Fruit fly (Drosophila melanogaster) whole organism, embryonic: ENCODE measurements around the gene CAH4.

Source experiments
- Atf6 ChIP-seq: fragments of 200-800 bp; sonication (Bioruptor generic); IDR thresholded peaks from 2 replicates; pipeline ENCODE4 v1.3.6; 2022; ENCODE audit warnings: missing biosample characterization, missing genetic modification characterization
- BEAF-32 ChIP-seq: fragments of 200-800 bp; sonication (Bioruptor generic); optimal IDR thresholded peaks from 3 replicates; lab custom pipeline; 2017; ENCODE audit warnings: missing biosample characterization, missing genetic modification characterization, mild to moderate bottlenecking, moderate library complexity, missing genetic modification reagents
- CG10431 ChIP-seq: fragments of 200-800 bp; sonication (Bioruptor generic); optimal IDR thresholded peaks from 3 replicates; lab custom pipeline; 2018; ENCODE audit warnings: missing biosample characterization, mild to moderate bottlenecking, missing genetic modification characterization
- CG11695 ChIP-seq: fragments of 200-800 bp; sonication (Bioruptor generic); IDR thresholded peaks from 3 replicates; pipeline ENCODE4 v1.3.6; 2022; ENCODE audit warnings: missing biosample characterization, missing genetic modification characterization
- CG12299 ChIP-seq: fragments of 200-800 bp; sonication (Bioruptor generic); optimal IDR thresholded peaks from 2 replicates; lab custom pipeline; 2018; ENCODE audit warnings: missing biosample characterization, mild to moderate bottlenecking, missing genetic modification characterization
- CG14710 ChIP-seq: fragments of 200-800 bp; sonication (Bioruptor generic); optimal IDR thresholded peaks from 3 replicates; lab custom pipeline; 2019; ENCODE audit warnings: missing biosample characterization, mild to moderate bottlenecking, missing genetic modification characterization, moderate library complexity
- CG1603 ChIP-seq: fragments of 200-800 bp; sonication (Bioruptor generic); optimal IDR thresholded peaks from 2 replicates; lab custom pipeline; 2019; ENCODE audit warnings: missing biosample characterization, mild to moderate bottlenecking, missing genetic modification characterization, moderate library complexity
- CG1647 ChIP-seq: fragments of 200-800 bp; sonication (Bioruptor generic); optimal IDR thresholded peaks from 3 replicates; lab custom pipeline; 2016; ENCODE audit warnings: missing biosample characterization, missing genetic modification characterization
- CG17359 ChIP-seq: fragments of 200-800 bp; sonication (Bioruptor generic); optimal IDR thresholded peaks from 3 replicates; lab custom pipeline; 2018; ENCODE audit warnings: missing biosample characterization, mild to moderate bottlenecking, missing genetic modification characterization, moderate library complexity
- CG1792 ChIP-seq: fragments of 200-800 bp; sonication (Bioruptor generic); optimal IDR thresholded peaks from 2 replicates; lab custom pipeline; 2016; ENCODE audit warnings: missing biosample characterization, missing genetic modification characterization
- CG2889 ChIP-seq: fragments of 200-800 bp; sonication (Bioruptor generic); IDR thresholded peaks from 3 replicates; pipeline ENCODE4 v1.3.6; 2022; ENCODE audit warnings: missing biosample characterization, missing genetic modification characterization
- CG30403 ChIP-seq: fragments of 200-800 bp; sonication (Bioruptor generic); optimal IDR thresholded peaks from 3 replicates; lab custom pipeline; 2016; ENCODE audit warnings: missing biosample characterization, missing genetic modification characterization
- CG31224 ChIP-seq: fragments of 200-800 bp; sonication (Bioruptor generic); IDR thresholded peaks from 2 replicates; pipeline ENCODE4 v1.3.6; 2022; ENCODE audit warnings: missing biosample characterization, missing genetic modification characterization
- CG31441 ChIP-seq: fragments of 200-800 bp; sonication (Bioruptor generic); IDR thresholded peaks from 2 replicates; pipeline ENCODE4 v1.3.6; 2022; ENCODE audit warnings: missing biosample characterization, missing genetic modification characterization
- CG3281 ChIP-seq: fragments of 200-800 bp; sonication (Bioruptor generic); optimal IDR thresholded peaks from 3 replicates; lab custom pipeline; 2017; ENCODE audit warnings: missing biosample characterization, mild to moderate bottlenecking, missing genetic modification characterization
- CG4707 ChIP-seq: fragments of 200-800 bp; sonication (Bioruptor generic); optimal IDR thresholded peaks from 2 replicates; lab custom pipeline; 2018; ENCODE audit warnings: missing biosample characterization, mild to moderate bottlenecking, missing genetic modification characterization, moderate library complexity
- CG6175 ChIP-seq: fragments of 200-800 bp; sonication (Bioruptor generic); IDR thresholded peaks from 3 replicates; pipeline ENCODE4 v1.3.6; 2022; ENCODE audit warnings: missing biosample characterization, missing genetic modification characterization
- CG6689 ChIP-seq: fragments of 200-800 bp; sonication (Bioruptor generic); IDR thresholded peaks from 2 replicates; pipeline ENCODE4 v1.3.6; 2022; ENCODE audit warnings: missing biosample characterization, missing genetic modification characterization
- CG8089 ChIP-seq: fragments of 200-800 bp; sonication (Bioruptor generic); optimal IDR thresholded peaks from 3 replicates; lab custom pipeline; 2016; ENCODE audit warnings: missing biosample characterization, missing genetic modification characterization
- CoRest ChIP-seq: fragments of 200-800 bp; sonication (Bioruptor generic); optimal IDR thresholded peaks from 3 replicates; lab custom pipeline; 2018; ENCODE audit warnings: missing biosample characterization, mild to moderate bottlenecking, missing genetic modification characterization, moderate library complexity
- Dll ChIP-seq: fragments of 200-800 bp; sonication (Bioruptor generic); IDR thresholded peaks from 4 replicates; pipeline ENCODE4 v1.3.6; 2022; ENCODE audit warnings: missing biosample characterization, missing genetic modification characterization; ENCODE audit not compliant: partially characterized antibody
- Gsc ChIP-seq: fragments of 200-800 bp; sonication (Bioruptor generic); IDR thresholded peaks from 2 replicates; pipeline ENCODE4 v1.3.6; 2022; ENCODE audit warnings: missing biosample characterization, missing genetic modification characterization
- HHEX ChIP-seq: fragments of 200-800 bp; sonication (Bioruptor generic); optimal IDR thresholded peaks from 3 replicates; lab custom pipeline; 2017; ENCODE audit warnings: missing biosample characterization, mild to moderate bottlenecking, missing genetic modification characterization, missing genetic modification reagents
- Hmx ChIP-seq: fragments of 200-800 bp; sonication (Bioruptor generic); optimal IDR thresholded peaks from 2 replicates; lab custom pipeline; 2016; ENCODE audit warnings: missing biosample characterization, missing genetic modification characterization
- Kr ChIP-seq: fragments of 200-800 bp; sonication (Bioruptor generic); optimal IDR thresholded peaks from 2 replicates; lab custom pipeline; 2017; ENCODE audit warnings: missing biosample characterization, mild to moderate bottlenecking, missing genetic modification characterization
- Myb ChIP-seq: fragments of 200-800 bp; sonication (Bioruptor generic); optimal IDR thresholded peaks from 2 replicates; lab custom pipeline; 2016; ENCODE audit warnings: missing biosample characterization, missing genetic modification characterization
- NC2α ChIP-seq: fragments of 200-800 bp; sonication (Bioruptor generic); optimal IDR thresholded peaks from 2 replicates; lab custom pipeline; 2016; ENCODE audit warnings: missing biosample characterization, missing genetic modification characterization
- NK7.1 ChIP-seq: fragments of 200-800 bp; sonication (Bioruptor generic); optimal IDR thresholded peaks from 3 replicates; lab custom pipeline; 2016; ENCODE audit warnings: missing biosample characterization, missing genetic modification characterization
- Spps ChIP-seq: fragments of 200-800 bp; sonication (Bioruptor generic); optimal IDR thresholded peaks from 2 replicates; lab custom pipeline; 2018; ENCODE audit warnings: missing biosample characterization, mild to moderate bottlenecking, missing genetic modification characterization
- Trl ChIP-seq, 3 experiments: fragments of >200 bp in 2 of 3; fragments of 200-800 bp in 1 of 3; sonication (Bioruptor generic) in 1 of 3; optimal IDR thresholded peaks; 2 replicates in 1 of 3; 3 replicates in 2 of 3; lab custom pipeline; 2016 to 2017; ENCODE audit warnings: missing biosample characterization in 1 of 3, missing genetic modification characterization in 1 of 3
- ase ChIP-seq: fragments of 200-800 bp; sonication (Bioruptor generic); IDR thresholded peaks from 3 replicates; pipeline ENCODE4 v1.3.6; 2022; ENCODE audit warnings: missing biosample characterization, missing genetic modification characterization
- cato ChIP-seq: fragments of 200-800 bp; sonication (Bioruptor generic); optimal IDR thresholded peaks from 2 replicates; lab custom pipeline; 2016; ENCODE audit warnings: missing biosample characterization, missing genetic modification characterization, borderline replicate concordance
- chn ChIP-seq: fragments of 200-800 bp; sonication (Bioruptor generic); optimal IDR thresholded peaks from 2 replicates; lab custom pipeline; 2016; ENCODE audit warnings: missing biosample characterization, missing genetic modification characterization
- dmrt11E ChIP-seq: fragments of 200-800 bp; sonication (Bioruptor generic); optimal IDR thresholded peaks from 3 replicates; lab custom pipeline; 2018; ENCODE audit warnings: missing biosample characterization, mild to moderate bottlenecking, missing genetic modification characterization, moderate library complexity
- h ChIP-seq: fragments of >200 bp; optimal IDR thresholded peaks from 2 replicates; lab custom pipeline; 2017
- inv ChIP-seq: fragments of 200-800 bp; sonication (Bioruptor generic); IDR thresholded peaks from 2 replicates; pipeline ENCODE4 v1.3.6; 2022; ENCODE audit warnings: missing biosample characterization, missing genetic modification characterization; ENCODE audit not compliant: partially characterized antibody
- ken ChIP-seq: fragments of 200-800 bp; sonication (Bioruptor generic); IDR thresholded peaks from 3 replicates; pipeline ENCODE4 v1.3.6; 2022; ENCODE audit warnings: missing biosample characterization, missing genetic modification characterization
- lab ChIP-seq: fragments of 200-800 bp; sonication (Bioruptor generic); optimal IDR thresholded peaks from 3 replicates; lab custom pipeline; 2017; ENCODE audit warnings: missing biosample characterization, missing genetic modification characterization, mild to moderate bottlenecking, moderate library complexity, missing genetic modification reagents
- pan ChIP-seq, 4 experiments: fragments of >200 bp in 3 of 4; fragments of 200-800 bp in 1 of 4; sonication (Bioruptor generic) in 1 of 4; optimal IDR thresholded peaks in 3 of 4; IDR thresholded peaks in 1 of 4; 2 replicates each; pipeline versions ENCODE4 v1.3.6 to Lab custom; 2017 to 2022; ENCODE audit warnings: missing biosample characterization in 2 of 4, missing genetic modification characterization in 2 of 4, mixed read lengths in 1 of 4
- pho ChIP-seq: fragments of 200-800 bp; sonication (Bioruptor generic); optimal IDR thresholded peaks from 2 replicates; lab custom pipeline; 2016; ENCODE audit warnings: missing biosample characterization, missing genetic modification characterization
- pnt ChIP-seq: fragments of 200-800 bp; sonication (Bioruptor generic); optimal IDR thresholded peaks from 3 replicates; lab custom pipeline; 2016; ENCODE audit warnings: missing biosample characterization, missing genetic modification characterization
- pum ChIP-seq: fragments of 200-800 bp; sonication (Bioruptor generic); optimal IDR thresholded peaks from 2 replicates; lab custom pipeline; 2016; ENCODE audit warnings: missing biosample characterization, missing genetic modification characterization
- pzg ChIP-seq: fragments of 200-800 bp; sonication (Bioruptor generic); optimal IDR thresholded peaks from 3 replicates; lab custom pipeline; 2018; ENCODE audit warnings: missing biosample characterization, mild to moderate bottlenecking, missing genetic modification characterization, moderate library complexity
- sens ChIP-seq: fragments of 200-800 bp; sonication (Bioruptor generic); peaks from one replicate; lab custom pipeline; 2016; ENCODE audit warnings: missing biosample characterization, missing genetic modification characterization
- so ChIP-seq: fragments of 200-800 bp; sonication (Bioruptor generic); IDR thresholded peaks from 3 replicates; pipeline ENCODE4 v1.3.6; 2022; ENCODE audit warnings: missing biosample characterization, missing genetic modification characterization
- tio ChIP-seq: fragments of 200-800 bp; sonication (Bioruptor generic); optimal IDR thresholded peaks from 2 replicates; lab custom pipeline; 2017; ENCODE audit warnings: missing biosample characterization, missing genetic modification characterization, inconsistent platforms
- tup ChIP-seq: fragments of 200-800 bp; sonication (Bioruptor generic); optimal IDR thresholded peaks from 2 replicates; lab custom pipeline; 2016; ENCODE audit warnings: missing biosample characterization, mild to moderate bottlenecking, missing genetic modification characterization, moderate library complexity
- zen2 ChIP-seq: fragments of 200-800 bp; sonication (Bioruptor generic); IDR thresholded peaks from 3 replicates; pipeline ENCODE4 v1.3.6; 2022; ENCODE audit warnings: missing biosample characterization, missing genetic modification characterization; ENCODE audit not compliant: partially characterized antibody
- zfh2 ChIP-seq: fragments of 200-800 bp; sonication (Bioruptor generic); optimal IDR thresholded peaks from 2 replicates; lab custom pipeline; 2016; ENCODE audit warnings: missing biosample characterization, missing genetic modification characterization

Gene CAH4

dm6 chr3R:24894419-24895206 is 37.3 kb upstream of the CAH4 start, which contains the start of the genes CG31121 and CG11069 (continued):
- TF ChIP-seq Trl (optimal IDR thresholded peaks at IDR 0.05; lab: Kevin White, UChicago) (peak; percentile 66 to 84), Trl (GFP tag; optimal IDR thresholded peaks at IDR 0.05; lab: Kevin White, UChicago) (no peak), zfh2 (no peak), lab (GFP tag; lab: Kevin White, UChicago) (no peak), CG11695 (no peak), CG2889 (GFP tag; lab: Robert Waterston, UW) (no peak), tio (GFP tag; lab: Kevin White, UChicago) (no peak), sens (GFP tag; lab: Kevin White, UChicago) (no peak), CG1603 (tag; lab: Kevin White, UChicago) (no peak), Myb (no peak), NC2α (GFP tag; lab: Kevin White, UChicago) (no peak), dmrt11E (no peak), h (no peak), CG4707 (GFP tag; lab: Kevin White, UChicago) (no peak), Hmx (GFP tag; lab: Kevin White, UChicago) (no peak), so (GFP tag; lab: Robert Waterston, UW) (0 out of 3 replicates have a peak, but pooled peaks have one; percentile 20), CG8089 (GFP tag; lab: Kevin White, UChicago) (no peak), pan (optimal IDR thresholded peaks at IDR 0.05; lab: Kevin White, UChicago) (no peak), pan (GFP tag; optimal IDR thresholded peaks at IDR 0.05 in 1 of 2, IDR thresholded peaks at IDR 0.05 in 1 of 2) (peak in 1 of 2 experiments; percentile 20), pzg (no peak), HHEX (no peak), cato (GFP tag; lab: Kevin White, UChicago) (no peak), CG12299 (tag; lab: Kevin White, UChicago) (no peak), ase (no peak), CG1647 (GFP tag; lab: Kevin White, UChicago) (no peak), pho (GFP tag; lab: Kevin White, UChicago) (no peak), CG31224 (no peak), zen2 (GFP tag; lab: Robert Waterston, UW) (0 out of 3 replicates have a peak, but pooled peaks have one; percentile 7), CG6689 (GFP tag; lab: Robert Waterston, UW) (no peak), CG14710 (tag; lab: Kevin White, UChicago) (no peak), BEAF-32 (GFP tag; lab: Kevin White, UChicago) (no peak), Atf6 (GFP tag; lab: Robert Waterston, UW) (no peak), CG30403 (GFP tag; lab: Kevin White, UChicago) (no peak), CG17359 (no peak), CG1792 (no peak), CG31441 (GFP tag; lab: Robert Waterston, UW) (no peak), NK7.1 (GFP tag; lab: Kevin White, UChicago) (no peak), CG3281 (GFP tag; lab: Kevin White, UChicago) (no peak), pnt (GFP tag; lab: Kevin White, UChicago) (no peak), CG10431 (GFP tag; lab: Kevin White, UChicago) (no peak), Spps (tag; lab: Kevin White, UChicago) (no peak), CG6175 (GFP tag; lab: Robert Waterston, UW) (no peak), tup (GFP tag; lab: Kevin White, UChicago) (no peak), pum (GFP tag; lab: Kevin White, UChicago) (no peak), Gsc (GFP tag; lab: Robert Waterston, UW) (no peak), chn (GFP tag; lab: Kevin White, UChicago) (no peak), Dll (GFP tag; lab: Robert Waterston, UW) (no peak), CoRest (no peak), ken (GFP tag; lab: Robert Waterston, UW) (no peak), inv (no peak), Kr (no peak)
